Worm (Caenorhabditis elegans) whole organism, L4/young adult: ENCODE measurements around the gene fbxb-2.

Experiments
- W03F9.2 ChIP-seq: fragments of 150-350 bp; optimal IDR thresholded peaks from 2 replicates; lab custom pipeline; 2014; ENCODE audit warnings: missing biosample characterization, missing genetic modification characterization
- dao-5 ChIP-seq: sonication (generic microtip); optimal IDR thresholded peaks from 2 replicates; lab custom pipeline; 2016; ENCODE audit warnings: missing genotype, missing genetic modification characterization, moderate library complexity, missing compliant biosample characterization
- him-1 ChIP-seq: sonication (generic microtip); optimal IDR thresholded peaks from 2 replicates; lab custom pipeline; 2016; ENCODE audit warnings: missing genotype, missing genetic modification reagents, missing genetic modification characterization, missing compliant biosample characterization

DNA sequence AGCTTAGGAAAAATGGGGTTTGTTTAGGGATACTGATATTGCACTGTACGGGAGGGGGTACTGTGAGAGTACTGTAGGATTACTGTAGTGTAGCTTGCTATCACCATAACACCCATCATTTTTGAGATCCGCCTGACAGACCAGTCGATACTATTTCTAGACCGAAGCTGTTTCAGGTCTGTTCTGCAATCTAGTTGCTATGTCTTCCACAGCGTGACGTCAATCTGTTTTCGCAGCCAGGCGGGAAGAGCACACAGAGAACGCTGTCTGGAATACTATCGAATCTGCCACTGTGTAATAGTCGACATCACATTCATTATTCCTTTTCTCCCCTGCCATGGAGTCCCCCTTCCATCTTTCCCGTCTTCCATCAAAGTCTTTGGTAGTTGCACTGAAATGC, 14.7 kb upstream of the fbxb-2 start, which contains the start of gene F21D9.11:
- TF ChIP-seq him-1 (tag; lab: Kevin White, UChicago) (no peak), W03F9.2 (tag; lab: Kevin White, UChicago) (no peak), dao-5 (tag; lab: Kevin White, UChicago) (no peak)
